Fruit fly (Drosophila melanogaster) whole organism, embryonic: Measurements from ENCODE around the gene Lsp2.

ENCODE experiments used
- Bgb ChIP-seq: fragments of 200-800 bp; sonication (Bioruptor generic); IDR thresholded peaks from 2 replicates; pipeline ENCODE4 v1.3.6; 2022; ENCODE audit warnings: missing biosample characterization, missing genetic modification characterization; ENCODE audit not compliant: partially characterized antibody
- C15 ChIP-seq: fragments of 200-800 bp; sonication (Bioruptor generic); IDR thresholded peaks from 3 replicates; pipeline ENCODE4 v1.3.6; 2022; ENCODE audit warnings: missing biosample characterization, missing genetic modification characterization
- CG10147 ChIP-seq: fragments of 200-800 bp; sonication (Bioruptor generic); optimal IDR thresholded peaks from 2 replicates; lab custom pipeline; 2019; ENCODE audit warnings: missing biosample characterization, mild to moderate bottlenecking, missing genetic modification characterization, moderate library complexity
- CG10654 ChIP-seq: fragments of 200-800 bp; sonication (Bioruptor generic); optimal IDR thresholded peaks from 2 replicates; lab custom pipeline; 2016; ENCODE audit warnings: missing biosample characterization, missing genetic modification characterization
- CG11504 ChIP-seq: fragments of 200-800 bp; sonication (Bioruptor generic); optimal IDR thresholded peaks from 3 replicates; lab custom pipeline; 2019; ENCODE audit warnings: missing biosample characterization, mild to moderate bottlenecking, missing genetic modification characterization, moderate library complexity
- CG12071 ChIP-seq: fragments of 200-800 bp; sonication (Bioruptor generic); optimal IDR thresholded peaks from 3 replicates; lab custom pipeline; 2018; ENCODE audit warnings: missing biosample characterization, mild to moderate bottlenecking, missing genetic modification characterization
- CG12299 ChIP-seq: fragments of 200-800 bp; sonication (Bioruptor generic); optimal IDR thresholded peaks from 2 replicates; lab custom pipeline; 2018; ENCODE audit warnings: missing biosample characterization, mild to moderate bottlenecking, missing genetic modification characterization
- CG15073 ChIP-seq: fragments of 200-800 bp; sonication (Bioruptor generic); optimal IDR thresholded peaks from 2 replicates; lab custom pipeline; 2016; ENCODE audit warnings: missing biosample characterization, missing genetic modification characterization
- CG16813 ChIP-seq: fragments of 200-800 bp; sonication (Bioruptor generic); IDR thresholded peaks from 3 replicates; pipeline ENCODE4 v1.3.6; 2022; ENCODE audit warnings: missing biosample characterization, missing genetic modification characterization; ENCODE audit not compliant: partially characterized antibody
- CG17361 ChIP-seq: fragments of 200-800 bp; sonication (Bioruptor generic); IDR thresholded peaks from 3 replicates; pipeline ENCODE4 v1.3.6; 2022; ENCODE audit warnings: missing biosample characterization, missing genetic modification characterization
- CG18262 ChIP-seq: fragments of 200-800 bp; optimal IDR thresholded peaks from 3 replicates; lab custom pipeline; 2019; ENCODE audit warnings: missing biosample characterization, mild to moderate bottlenecking, missing genetic modification characterization, moderate library complexity
- CG30403 ChIP-seq: fragments of 200-800 bp; sonication (Bioruptor generic); optimal IDR thresholded peaks from 3 replicates; lab custom pipeline; 2016; ENCODE audit warnings: missing biosample characterization, missing genetic modification characterization
- CG3065 ChIP-seq: fragments of 200-800 bp; sonication (Bioruptor generic); optimal IDR thresholded peaks from 2 replicates; lab custom pipeline; 2016; ENCODE audit warnings: missing biosample characterization, missing genetic modification characterization
- CG31441 ChIP-seq: fragments of 200-800 bp; sonication (Bioruptor generic); IDR thresholded peaks from 2 replicates; pipeline ENCODE4 v1.3.6; 2022; ENCODE audit warnings: missing biosample characterization, missing genetic modification characterization
- CG33213 ChIP-seq: fragments of 200-800 bp; sonication (Bioruptor generic); optimal IDR thresholded peaks from 3 replicates; lab custom pipeline; 2016; ENCODE audit warnings: missing biosample characterization, missing genetic modification characterization
- CG34376 ChIP-seq: fragments of 200-800 bp; sonication (Bioruptor generic); optimal IDR thresholded peaks from 2 replicates; lab custom pipeline; 2018; ENCODE audit warnings: missing biosample characterization, mild to moderate bottlenecking, missing genetic modification characterization
- CG6654 ChIP-seq: fragments of 200-800 bp; sonication (Bioruptor generic); optimal IDR thresholded peaks from 2 replicates; lab custom pipeline; 2017; ENCODE audit warnings: missing biosample characterization, mild to moderate bottlenecking, missing genetic modification characterization
- CG7372 ChIP-seq: fragments of 200-800 bp; sonication (Bioruptor generic); IDR thresholded peaks from 2 replicates; pipeline ENCODE4 v1.3.6; 2022; ENCODE audit warnings: missing biosample characterization, missing genetic modification characterization
- CTCF ChIP-seq: fragments of 200-800 bp; sonication (Bioruptor generic); optimal IDR thresholded peaks from 2 replicates; lab custom pipeline; 2017; ENCODE audit warnings: missing biosample characterization, mild to moderate bottlenecking, missing genetic modification characterization, moderate library complexity
- CkIIα-i1 ChIP-seq: fragments of 200-800 bp; sonication (Bioruptor generic); IDR thresholded peaks from 2 replicates; pipeline ENCODE4 v1.3.6; 2022; ENCODE audit warnings: missing biosample characterization, missing genetic modification characterization
- Dip2 ChIP-seq: fragments of 200-800 bp; sonication (Bioruptor generic); IDR thresholded peaks from 2 replicates; pipeline ENCODE4 v1.3.6; 2022; ENCODE audit warnings: missing biosample characterization, missing genetic modification characterization
- E2f1 ChIP-seq: fragments of 200-800 bp; sonication (Bioruptor generic); IDR thresholded peaks from 2 replicates; pipeline ENCODE4 v1.3.6; 2022; ENCODE audit warnings: missing biosample characterization, missing genetic modification characterization
- Eip74EF ChIP-seq, 2 experiments: fragments of 200-800 bp in 1 of 2; fragments of >200 bp in 1 of 2; sonication (Bioruptor generic) in 1 of 2; optimal IDR thresholded peaks; 2 replicates each; lab custom pipeline; 2017 to 2019; ENCODE audit warnings: missing biosample characterization in 2 of 2, missing genetic modification characterization in 2 of 2, mild to moderate bottlenecking in 1 of 2, moderate library complexity in 1 of 2
- Hr78 ChIP-seq, 2 experiments: fragments of 200-800 bp in 1 of 2; fragments of >200 bp in 1 of 2; sonication (Bioruptor generic) in 1 of 2; optimal IDR thresholded peaks; 2 replicates each; lab custom pipeline; 2017 to 2019; ENCODE audit warnings: missing biosample characterization in 2 of 2, missing genetic modification characterization in 2 of 2, mild to moderate bottlenecking in 1 of 2, moderate library complexity in 1 of 2
- Med ChIP-seq: fragments of 200-800 bp; sonication (Bioruptor generic); peaks from one replicate; lab custom pipeline; 2016; ENCODE audit warnings: missing biosample characterization, missing genetic modification characterization, mild to moderate bottlenecking, inconsistent platforms, moderate library complexity
- Sin3A ChIP-seq: fragments of >200 bp; optimal IDR thresholded peaks from 2 replicates; lab custom pipeline; 2018
- Stat92E ChIP-seq, 3 experiments: fragments of >200 bp in 2 of 3; fragments of 200-800 bp in 1 of 3; sonication (Bioruptor generic) in 1 of 3; optimal IDR thresholded peaks; 2 replicates each; lab custom pipeline; 2017 to 2019; ENCODE audit warnings: missing biosample characterization in 3 of 3, missing genetic modification characterization in 3 of 3, mild to moderate bottlenecking in 1 of 3, moderate library complexity in 1 of 3
- aop ChIP-seq: fragments of 200-800 bp; sonication (Bioruptor generic); IDR thresholded peaks from 2 replicates; pipeline ENCODE4 v1.3.6; 2022; ENCODE audit warnings: missing biosample characterization, missing genetic modification characterization
- bab2 ChIP-seq: fragments of 200-800 bp; sonication (Bioruptor generic); optimal IDR thresholded peaks from 2 replicates; lab custom pipeline; 2016; ENCODE audit warnings: missing biosample characterization, missing genetic modification characterization
- chif ChIP-seq, 2 experiments: fragments of 200-800 bp; sonication (Bioruptor generic); optimal IDR thresholded peaks; 3 replicates each; lab custom pipeline; 2016; ENCODE audit warnings: missing biosample characterization in 2 of 2, missing genetic modification characterization in 2 of 2
- da ChIP-seq: fragments of 200-800 bp; sonication (Bioruptor generic); optimal IDR thresholded peaks from 2 replicates; lab custom pipeline; 2016; ENCODE audit warnings: missing biosample characterization, missing genetic modification characterization
- dan ChIP-seq: fragments of 200-800 bp; sonication (Bioruptor generic); IDR thresholded peaks from 2 replicates; pipeline ENCODE4 v1.3.6; 2022; ENCODE audit warnings: missing biosample characterization, missing genetic modification characterization
- disco-r ChIP-seq: fragments of 200-800 bp; sonication (Bioruptor generic); optimal IDR thresholded peaks from 2 replicates; lab custom pipeline; 2016; ENCODE audit warnings: missing biosample characterization, missing genetic modification characterization
- esg ChIP-seq: fragments of 200-800 bp; sonication (Bioruptor generic); conservative IDR thresholded peaks from 2 replicates; pipeline ENCODE4 v1.3.6; 2022; ENCODE audit warnings: missing biosample characterization, missing genetic modification characterization
- fd3F ChIP-seq: fragments of 200-800 bp; sonication (Bioruptor generic); optimal IDR thresholded peaks from 2 replicates; lab custom pipeline; 2018; ENCODE audit warnings: missing biosample characterization, mild to moderate bottlenecking, missing genetic modification characterization, moderate library complexity
- grau ChIP-seq: fragments of 200-800 bp; optimal IDR thresholded peaks from 3 replicates; lab custom pipeline; 2019; ENCODE audit warnings: missing biosample characterization, mild to moderate bottlenecking, missing genetic modification characterization, moderate library complexity
- gsb ChIP-seq: fragments of 200-800 bp; sonication (Bioruptor generic); IDR thresholded peaks from 2 replicates; pipeline ENCODE4 v1.3.6; 2022; ENCODE audit warnings: missing biosample characterization, missing genetic modification characterization
- gsb-n ChIP-seq: fragments of 200-800 bp; sonication (Bioruptor generic); optimal IDR thresholded peaks from 3 replicates; lab custom pipeline; 2018; ENCODE audit warnings: missing biosample characterization, mild to moderate bottlenecking, missing genetic modification characterization
- hbn ChIP-seq: fragments of 200-800 bp; sonication (Bioruptor generic); IDR thresholded peaks from 2 replicates; pipeline ENCODE4 v1.3.6; 2022; ENCODE audit warnings: missing biosample characterization, missing genetic modification characterization; ENCODE audit not compliant: partially characterized antibody
- kah ChIP-seq: fragments of 200-800 bp; sonication (Bioruptor generic); optimal IDR thresholded peaks from 2 replicates; lab custom pipeline; 2018; ENCODE audit warnings: missing biosample characterization, mild to moderate bottlenecking, missing genetic modification characterization
- peb ChIP-seq: fragments of 200-800 bp; sonication (Bioruptor generic); IDR thresholded peaks from 2 replicates; pipeline ENCODE4 v1.3.6; 2022; ENCODE audit warnings: missing biosample characterization, missing genetic modification characterization
- sens-2 ChIP-seq: fragments of 200-800 bp; sonication (Bioruptor generic); IDR thresholded peaks from 2 replicates; pipeline ENCODE4 v1.3.6; 2022; ENCODE audit warnings: missing biosample characterization, missing genetic modification characterization
- seq ChIP-seq: fragments of 200-800 bp; sonication (Bioruptor generic); IDR thresholded peaks from 2 replicates; pipeline ENCODE4 v1.3.6; 2022; ENCODE audit warnings: missing biosample characterization, missing genetic modification characterization
- sqz ChIP-seq: fragments of 200-800 bp; sonication (Bioruptor generic); optimal IDR thresholded peaks from 3 replicates; lab custom pipeline; 2018; ENCODE audit warnings: missing biosample characterization, mild to moderate bottlenecking, missing genetic modification characterization
- sr ChIP-seq: fragments of 200-800 bp; sonication (Bioruptor generic); IDR thresholded peaks from 3 replicates; pipeline ENCODE4 v1.3.6; 2022; ENCODE audit warnings: missing biosample characterization, missing genetic modification characterization
- stc ChIP-seq: fragments of 200-800 bp; sonication (Bioruptor generic); IDR thresholded peaks from 2 replicates; pipeline ENCODE4 v1.3.6; 2022; ENCODE audit warnings: missing biosample characterization, missing genetic modification characterization
- stwl ChIP-seq: fragments of 200-800 bp; sonication (Bioruptor generic); optimal IDR thresholded peaks from 3 replicates; lab custom pipeline; 2018; ENCODE audit warnings: missing biosample characterization, mild to moderate bottlenecking, missing genetic modification characterization, moderate library complexity
- tio ChIP-seq: fragments of 200-800 bp; sonication (Bioruptor generic); optimal IDR thresholded peaks from 2 replicates; lab custom pipeline; 2017; ENCODE audit warnings: missing biosample characterization, missing genetic modification characterization, inconsistent platforms
- vnd ChIP-seq: fragments of 200-800 bp; sonication (Bioruptor generic); IDR thresholded peaks from 3 replicates; pipeline ENCODE4 v1.3.6; 2022; ENCODE audit warnings: missing biosample characterization, missing genetic modification characterization; ENCODE audit not compliant: partially characterized antibody
- z ChIP-seq: fragments of 200-800 bp; sonication (Bioruptor generic); IDR thresholded peaks from 3 replicates; pipeline ENCODE4 v1.3.6; 2022; ENCODE audit warnings: missing biosample characterization, missing genetic modification characterization

Gene Lsp2

dm6 chr3L:12138113-12138899, 9.1 kb downstream of the Lsp2 start, which contains the start of the genes ND-SGDH and RhoGAP68F (continued):
- TF ChIP-seq CG6654, result peak; percentile 36
- no peak for TF ChIP-seq sr (GFP tag; lab: Robert Waterston, UW)
- TF ChIP-seq Stat92E (GFP tag; optimal IDR thresholded peaks at IDR 0.05; lab: Kevin White, UChicago), result peak in 1 of 3 experiments; percentile 1
- TF ChIP-seq Med (GFP tag; lab: Kevin White, UChicago), result peak; percentile 78
- TF ChIP-seq Dip2, result no peak
- TF ChIP-seq CG3065, result peak; percentile 52
- peak; percentile 67 for TF ChIP-seq gsb-n (tag; lab: Kevin White, UChicago)
- TF ChIP-seq CG7372, result peak; percentile 74
- no peak for TF ChIP-seq CG12071 (GFP tag; lab: Kevin White, UChicago)
- peak; percentile 61 for TF ChIP-seq CG33213
- no peak for TF ChIP-seq CkIIα-i1
- peak; percentile 95 for TF ChIP-seq CG16813 (GFP tag; lab: Robert Waterston, UW)
- TF ChIP-seq bab2 (GFP tag; lab: Kevin White, UChicago), result peak; percentile 45
- TF ChIP-seq CG31441 (GFP tag; lab: Robert Waterston, UW), result peak; percentile 82; the same call in 1 of the 2 replicates
- TF ChIP-seq peb (GFP tag; lab: Robert Waterston, UW), result peak; percentile 33; the same call in 1 of the 2 replicates
- peak; percentile 77 for TF ChIP-seq grau (tag; lab: Kevin White, UChicago)
- TF ChIP-seq CTCF (GFP tag; lab: Kevin White, UChicago), result no peak
- 0 out of 2 replicates have a peak, but pooled peaks have one; percentile 21 for TF ChIP-seq seq (GFP tag; lab: Robert Waterston, UW)
- peak; percentile 79 for TF ChIP-seq CG11504
- TF ChIP-seq CG17361 (GFP tag; lab: Robert Waterston, UW), result peak; percentile 87
- TF ChIP-seq z (GFP tag; lab: Robert Waterston, UW), result no peak
- TF ChIP-seq CG10654 (GFP tag; lab: Kevin White, UChicago), result peak; percentile 68
- peak; percentile 73 for TF ChIP-seq CG10147 (GFP tag; lab: Kevin White, UChicago)
- no peak; the same call in 1 of the 2 replicates for TF ChIP-seq sens-2
- TF ChIP-seq Bgb, result peak; percentile 90
- TF ChIP-seq C15 (GFP tag; lab: Robert Waterston, UW), result no peak
- TF ChIP-seq CG34376 (GFP tag; lab: Kevin White, UChicago), result peak; percentile 49
- TF ChIP-seq hbn (GFP tag; lab: Robert Waterston, UW), result peak; percentile 91
- peak; percentile 24 for TF ChIP-seq disco-r (GFP tag; lab: Kevin White, UChicago)
- TF ChIP-seq tio, result peak; percentile 72
- no peak for TF ChIP-seq kah (GFP tag; lab: Kevin White, UChicago)
- TF ChIP-seq da, result peak; percentile 2
- TF ChIP-seq CG15073 (GFP tag; lab: Kevin White, UChicago), result no peak
- TF ChIP-seq CG12299 (tag; lab: Kevin White, UChicago), result no peak
- TF ChIP-seq stwl (tag; lab: Kevin White, UChicago), result peak; percentile 55
- TF ChIP-seq gsb (GFP tag; lab: Robert Waterston, UW), result peak; percentile 55; the same call in 1 of the 2 replicates
- TF ChIP-seq fd3F, result peak; percentile 71
- no peak for TF ChIP-seq dan (GFP tag; lab: Robert Waterston, UW)
- no peak for TF ChIP-seq aop
- TF ChIP-seq chif (GFP tag; optimal IDR thresholded peaks at IDR 0.05; lab: Kevin White, UChicago), result peak; percentile 38 to 51
- no peak for TF ChIP-seq stc (GFP tag; lab: Robert Waterston, UW)
- TF ChIP-seq E2f1 (GFP tag; lab: Robert Waterston, UW), result peak; percentile 58
- no peak for TF ChIP-seq Hr78 (GFP tag; optimal IDR thresholded peaks at IDR 0.05; lab: Kevin White, UChicago)
- peak; percentile 68 for TF ChIP-seq esg (GFP tag; lab: Robert Waterston, UW)
- TF ChIP-seq CG18262 (tag; lab: Kevin White, UChicago), result peak; percentile 76
- TF ChIP-seq vnd (GFP tag; lab: Robert Waterston, UW), result peak; percentile 99
- TF ChIP-seq Eip74EF (GFP tag; optimal IDR thresholded peaks at IDR 0.05; lab: Kevin White, UChicago), result peak in 1 of 2 experiments; percentile 28
- peak; percentile 91 for TF ChIP-seq Sin3A (lab: Kevin White, UChicago)
- peak; percentile 55 for TF ChIP-seq sqz
- peak; percentile 90 for TF ChIP-seq CG30403 (GFP tag; lab: Kevin White, UChicago)
